Worm (Caenorhabditis elegans) whole organism, late embryonic: Measurements from ENCODE around the gene T14B4.1.
"Not testable (repeated sequence)": the region's sequence is repeated elsewhere in the genome, so short reads cannot be mapped to it uniquely, and the experiment has no call there.

Source experiments
- C08G9.2 ChIP-seq: sonication (generic microtip); optimal IDR thresholded peaks from 2 replicates; lab custom pipeline; 2016; ENCODE audit warnings: mild to moderate bottlenecking, missing genetic modification characterization, moderate library complexity, missing compliant biosample characterization
- C38D4.7 ChIP-seq: fragments of 200-800 bp; sonication (Bioruptor generic); optimal IDR thresholded peaks from 2 replicates; lab custom pipeline; 2018; ENCODE audit warnings: mild to moderate bottlenecking, missing genetic modification characterization, moderate library complexity, missing compliant biosample characterization
- F13H6.1 ChIP-seq: sonication (generic microtip); optimal IDR thresholded peaks from 2 replicates; lab custom pipeline; 2016; ENCODE audit warnings: missing genetic modification characterization, missing compliant biosample characterization
- K02D7.2 ChIP-seq: sonication (generic microtip); optimal IDR thresholded peaks from 2 replicates; lab custom pipeline; 2017; ENCODE audit warnings: mild to moderate bottlenecking, missing genetic modification characterization, missing compliant biosample characterization
- K09A11.1 ChIP-seq: sonication (generic microtip); optimal IDR thresholded peaks from 2 replicates; lab custom pipeline; 2017; ENCODE audit warnings: antibody characterized with exemption, mild to moderate bottlenecking, missing genetic modification characterization, missing compliant biosample characterization; ENCODE audit not compliant: insufficient read depth
- T23F11.4 ChIP-seq: fragments of 200-800 bp; sonication (Bioruptor generic); optimal IDR thresholded peaks from 2 replicates; lab custom pipeline; 2018; ENCODE audit warnings: mild to moderate bottlenecking, missing genetic modification characterization, missing compliant biosample characterization
- Y22D7AL.16 ChIP-seq: sonication (generic microtip); optimal IDR thresholded peaks from 2 replicates; lab custom pipeline; 2016; ENCODE audit warnings: missing genetic modification characterization, missing compliant biosample characterization
- ahr-1 ChIP-seq: sonication (generic microtip); optimal IDR thresholded peaks from 2 replicates; lab custom pipeline; 2016; ENCODE audit warnings: missing genetic modification characterization, missing compliant biosample characterization
- ceh-14 ChIP-seq: sonication (generic microtip); optimal IDR thresholded peaks from 2 replicates; lab custom pipeline; 2016; ENCODE audit warnings: missing genotype, missing genetic modification characterization, missing compliant biosample characterization
- ceh-2 ChIP-seq: sonication (generic microtip); optimal IDR thresholded peaks from 2 replicates; lab custom pipeline; 2016; ENCODE audit warnings: missing genotype, missing genetic modification characterization, missing compliant biosample characterization
- ceh-24 ChIP-seq: sonication (generic microtip); optimal IDR thresholded peaks from 2 replicates; lab custom pipeline; 2016; ENCODE audit warnings: mild to moderate bottlenecking, missing genetic modification characterization, missing compliant biosample characterization
- ceh-31 ChIP-seq: sonication (generic microtip); optimal IDR thresholded peaks from 2 replicates; lab custom pipeline; 2016; ENCODE audit warnings: missing genetic modification characterization, missing compliant biosample characterization
- ceh-34 ChIP-seq: sonication (generic microtip); optimal IDR thresholded peaks from 2 replicates; lab custom pipeline; 2016; ENCODE audit warnings: mild to moderate bottlenecking, missing genetic modification characterization, missing compliant biosample characterization
- che-1 ChIP-seq: sonication (generic microtip); optimal IDR thresholded peaks from 2 replicates; lab custom pipeline; 2016; ENCODE audit warnings: mild to moderate bottlenecking, missing genetic modification characterization, missing compliant biosample characterization
- dmd-4 ChIP-seq: sonication (generic microtip); optimal IDR thresholded peaks from 2 replicates; lab custom pipeline; 2016; ENCODE audit warnings: borderline replicate concordance, missing genetic modification characterization, missing compliant biosample characterization
- elt-2 ChIP-seq: sonication (generic microtip); optimal IDR thresholded peaks from 2 replicates; lab custom pipeline; 2016; ENCODE audit warnings: missing genetic modification reagents, missing genetic modification characterization, missing compliant biosample characterization
- elt-4 ChIP-seq: sonication (generic microtip); optimal IDR thresholded peaks from 2 replicates; lab custom pipeline; 2016; ENCODE audit warnings: missing genetic modification characterization, missing compliant biosample characterization
- ets-4 ChIP-seq: sonication (generic microtip); optimal IDR thresholded peaks from 2 replicates; lab custom pipeline; 2016; ENCODE audit warnings: missing genetic modification characterization, missing compliant biosample characterization
- fkh-10 ChIP-seq: fragments of 150-350 bp; optimal IDR thresholded peaks from 2 replicates; lab custom pipeline; 2014; ENCODE audit warnings: missing biosample characterization, missing genetic modification reagents, missing genetic modification characterization
- hlh-30 ChIP-seq: sonication (generic microtip); optimal IDR thresholded peaks from 2 replicates; lab custom pipeline; 2017; ENCODE audit warnings: antibody characterized with exemption, missing genetic modification characterization, missing compliant biosample characterization; ENCODE audit not compliant: insufficient read depth
- hlh-6 ChIP-seq: sonication (generic microtip); optimal IDR thresholded peaks from 2 replicates; lab custom pipeline; 2016; ENCODE audit warnings: missing genotype, missing genetic modification characterization, missing compliant biosample characterization
- hlh-8 ChIP-seq: sonication (generic microtip); optimal IDR thresholded peaks from 2 replicates; lab custom pipeline; 2016; ENCODE audit warnings: missing genotype, missing genetic modification characterization, missing compliant biosample characterization
- lim-6 ChIP-seq: sonication (generic microtip); optimal IDR thresholded peaks from 2 replicates; lab custom pipeline; 2016; ENCODE audit warnings: missing genetic modification characterization, missing compliant biosample characterization
- madf-2 ChIP-seq: sonication (generic microtip); optimal IDR thresholded peaks from 2 replicates; lab custom pipeline; 2017; ENCODE audit warnings: missing genetic modification characterization, missing compliant biosample characterization
- mec-3 ChIP-seq: sonication (generic microtip); optimal IDR thresholded peaks from 2 replicates; lab custom pipeline; 2016; ENCODE audit warnings: borderline replicate concordance, missing genetic modification characterization, missing compliant biosample characterization
- nfya-1 ChIP-seq: sonication (generic microtip); optimal IDR thresholded peaks from 2 replicates; lab custom pipeline; 2017; ENCODE audit warnings: missing genetic modification characterization, mild to moderate bottlenecking, missing compliant biosample characterization, antibody characterized with exemption, moderate library complexity
- nhr-11 ChIP-seq: fragments of 150-350 bp; optimal IDR thresholded peaks from 2 replicates; lab custom pipeline; 2014; ENCODE audit warnings: missing biosample characterization, missing genetic modification characterization
- nhr-232 ChIP-seq: sonication (generic microtip); optimal IDR thresholded peaks from 2 replicates; lab custom pipeline; 2016; ENCODE audit warnings: missing genetic modification characterization, missing compliant biosample characterization
- pat-9 ChIP-seq: fragments of 200-800 bp; sonication (Bioruptor generic); optimal IDR thresholded peaks from 2 replicates; lab custom pipeline; 2018; ENCODE audit warnings: mild to moderate bottlenecking, missing genetic modification characterization, moderate library complexity, missing compliant biosample characterization
- pax-1 ChIP-seq: fragments of 150-350 bp; optimal IDR thresholded peaks from 2 replicates; lab custom pipeline; 2014; ENCODE audit warnings: missing biosample characterization, missing genetic modification characterization
- pha-2 ChIP-seq: sonication (generic microtip); optimal IDR thresholded peaks from 2 replicates; lab custom pipeline; 2017; ENCODE audit warnings: mild to moderate bottlenecking, missing genetic modification characterization, missing compliant biosample characterization
- pqm-1 ChIP-seq: sonication (generic microtip); optimal IDR thresholded peaks from 2 replicates; lab custom pipeline; 2016; ENCODE audit warnings: missing genetic modification characterization, missing compliant biosample characterization
- ref-2 ChIP-seq: sonication (generic microtip); optimal IDR thresholded peaks from 2 replicates; lab custom pipeline; 2016; ENCODE audit warnings: missing genetic modification characterization, missing compliant biosample characterization
- rnt-1 ChIP-seq: sonication (generic microtip); optimal IDR thresholded peaks from 2 replicates; lab custom pipeline; 2016; ENCODE audit warnings: missing genetic modification characterization, missing compliant biosample characterization
- sdc-2 ChIP-seq: sonication (generic microtip); optimal IDR thresholded peaks from 2 replicates; lab custom pipeline; 2016; ENCODE audit warnings: missing genotype, missing genetic modification characterization, missing compliant biosample characterization
- sox-2 ChIP-seq: fragments of 200-800 bp; sonication (Bioruptor generic); IDR thresholded peaks from 2 replicates; pipeline ENCODE4 v1.3.6; 2022; ENCODE audit warnings: missing genetic modification reagents, missing genetic modification characterization, missing compliant biosample characterization
- syd-9 ChIP-seq: sonication (generic microtip); optimal IDR thresholded peaks from 2 replicates; lab custom pipeline; 2016; ENCODE audit warnings: mild to moderate bottlenecking, missing genetic modification characterization, moderate library complexity, missing compliant biosample characterization
- tbx-2 ChIP-seq: sonication (generic microtip); optimal IDR thresholded peaks from 2 replicates; lab custom pipeline; 2016; ENCODE audit warnings: missing genetic modification characterization, missing compliant biosample characterization
- tbx-7 ChIP-seq: sonication (generic microtip); optimal IDR thresholded peaks from 2 replicates; lab custom pipeline; 2016; ENCODE audit warnings: missing genotype, missing genetic modification characterization, missing compliant biosample characterization
- unc-3 ChIP-seq, 2 experiments: fragments of 200-800 bp in 1 of 2; sonication (Bioruptor generic) in 1 of 2; sonication (generic microtip) in 1 of 2; conservative IDR thresholded peaks in 1 of 2; optimal IDR thresholded peaks in 1 of 2; 2 replicates each; pipeline versions ENCODE4 v1.3.6 to Lab custom; 2016 to 2022; ENCODE audit warnings: missing compliant biosample characterization in 2 of 2, missing genetic modification characterization in 2 of 2, missing genetic modification reagents in 1 of 2
- unc-42 ChIP-seq: sonication (generic microtip); optimal IDR thresholded peaks from 2 replicates; lab custom pipeline; 2016; ENCODE audit warnings: missing genotype, missing genetic modification characterization, missing compliant biosample characterization
- zip-5 ChIP-seq: sonication (generic microtip); optimal IDR thresholded peaks from 2 replicates; lab custom pipeline; 2016; ENCODE audit warnings: missing genetic modification characterization, missing compliant biosample characterization
- ztf-16 ChIP-seq: sonication (generic microtip); optimal IDR thresholded peaks from 2 replicates; lab custom pipeline; 2017; ENCODE audit warnings: missing genetic modification characterization, missing compliant biosample characterization

Gene T14B4.1

DNA sequence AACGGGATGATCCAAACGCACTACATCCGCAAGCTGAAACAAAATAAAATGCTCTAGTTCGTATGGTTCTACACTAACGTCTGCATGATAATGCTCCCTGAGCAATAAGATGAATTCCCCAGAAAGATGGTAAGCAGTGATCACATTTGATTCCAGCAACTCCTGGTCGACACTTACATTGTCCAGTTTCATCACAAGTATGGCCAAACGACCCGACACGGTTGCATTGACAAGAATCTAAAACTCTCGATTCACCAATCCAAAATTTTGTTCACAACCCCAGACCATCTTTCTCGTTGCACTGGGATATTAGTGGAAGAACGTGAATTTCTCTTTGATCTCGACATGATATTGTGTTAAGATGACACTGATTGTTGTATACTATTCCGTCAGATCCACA is 33.3 kb downstream of the T14B4.1 start:
- TF ChIP-seq che-1 (tag; lab: Kevin White, UChicago) (no peak), pqm-1 (no peak)

DNA sequence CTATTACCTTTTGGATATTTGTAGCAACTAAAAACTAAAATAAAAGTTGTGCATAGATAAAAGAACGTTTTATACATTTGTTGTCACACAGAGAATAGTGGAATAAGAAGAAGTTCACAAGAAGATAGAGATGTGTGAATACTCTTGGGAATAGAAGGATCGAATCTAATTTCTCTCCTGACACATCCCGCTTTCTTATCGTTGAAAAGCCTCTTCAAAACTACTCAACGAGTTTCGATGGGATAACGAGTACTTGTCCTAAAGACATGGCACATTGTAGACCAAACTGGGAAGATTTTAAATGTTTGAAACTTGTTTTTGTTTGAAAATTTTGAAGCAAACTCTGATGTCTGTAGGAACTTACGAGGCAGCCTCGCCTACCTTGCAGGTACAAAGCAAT is 35.8 kb downstream of the T14B4.1 start:
- TF ChIP-seq unc-3 (GFP tag; conservative IDR thresholded peaks at IDR 0.05; lab: Robert Waterston, UW): no peak
- TF ChIP-seq unc-3 (tag; optimal IDR thresholded peaks at IDR 0.05; lab: Kevin White, UChicago): peak; percentile 34
- no peak for TF ChIP-seq ceh-2 (tag; lab: Kevin White, UChicago)
- TF ChIP-seq hlh-6 (tag; lab: Kevin White, UChicago): no peak
- TF ChIP-seq pqm-1: no peak
- TF ChIP-seq madf-2: no peak
- TF ChIP-seq fkh-10 (GFP tag; lab: Kevin White, UChicago): no peak
- peak; percentile 29 for TF ChIP-seq unc-42 (tag; lab: Kevin White, UChicago)
- no peak for TF ChIP-seq K09A11.1 (tag; lab: Kevin White, UChicago)

DNA sequence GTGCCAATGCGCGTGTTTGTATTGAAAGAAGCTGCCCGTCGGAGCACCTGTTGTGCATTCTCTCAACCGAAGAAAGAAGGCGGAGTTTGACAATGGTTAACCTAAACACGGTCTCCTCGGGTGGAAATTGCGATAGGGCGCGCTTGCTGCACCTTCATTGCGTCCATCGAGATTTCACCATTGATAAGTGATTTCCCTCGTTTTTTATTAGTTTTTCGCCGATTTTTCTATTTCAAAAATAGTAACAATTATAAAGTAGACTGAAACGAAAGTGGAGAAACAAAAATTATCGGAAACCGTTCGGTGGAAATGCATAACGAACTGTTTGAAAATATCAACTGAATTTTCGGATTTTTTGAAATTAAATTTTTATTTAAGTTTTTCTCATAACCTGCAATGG is 38.4 kb downstream of the T14B4.1 start, which contains the start of gene agr-1:
Gene agr-1, minus strand, starts transcription at position 101 of the 400 bp plus-strand sequence.
- TF ChIP-seq pax-1; nfya-1 (tag; lab: Kevin White, UChicago); unc-3 (GFP tag; conservative IDR thresholded peaks at IDR 0.05; lab: Robert Waterston, UW); unc-3 (tag; optimal IDR thresholded peaks at IDR 0.05; lab: Kevin White, UChicago): not testable (repeated sequence)
- TF ChIP-seq, all 69 proteins: peak for 0; not testable (repeated sequence) for 69

DNA sequence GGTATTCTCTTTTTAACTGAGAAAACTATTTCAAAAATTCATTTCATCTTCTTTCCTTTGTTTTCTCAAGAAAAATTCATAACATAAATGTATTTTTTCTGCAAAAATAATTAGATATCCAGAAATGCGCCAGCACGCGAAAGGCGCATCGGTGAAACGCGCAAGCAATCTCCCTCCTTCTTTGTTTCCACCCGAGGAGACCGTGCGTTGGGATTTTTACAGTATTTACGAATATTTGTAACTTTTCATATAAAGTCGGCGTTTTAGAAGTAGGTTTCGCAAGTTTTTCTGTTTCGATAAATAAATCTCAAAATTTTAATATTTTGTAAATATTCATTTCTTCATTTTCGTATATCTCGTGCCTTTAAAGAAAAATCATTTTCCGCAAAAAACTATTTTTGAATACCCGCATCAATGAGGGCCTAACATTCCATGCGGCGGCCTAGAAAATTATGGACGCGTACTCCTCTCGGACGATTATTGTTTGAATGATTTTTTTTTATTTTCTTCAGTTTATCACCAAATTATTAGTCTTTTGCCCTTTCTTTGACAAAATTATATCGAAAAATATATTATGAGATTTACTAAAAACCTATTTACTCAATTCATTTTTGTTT is 39.8 kb downstream of the T14B4.1 start, which contains the start of gene ssup-72:
Gene ssup-72, plus strand, starts transcription at position 181 of the 617 bp plus-strand sequence.
- TF ChIP-seq lim-6 (peak; percentile 14), T23F11.4 (no peak), hlh-8 (tag; lab: Kevin White, UChicago) (peak; percentile 72), mec-3 (no peak), ceh-14 (tag; lab: Kevin White, UChicago) (peak; percentile 22), tbx-7 (tag; lab: Kevin White, UChicago) (peak; percentile 82), ceh-2 (tag; lab: Kevin White, UChicago) (peak; percentile 77), tbx-2 (tag; lab: Kevin White, UChicago) (peak; percentile 74), Y22D7AL.16 (tag; lab: Kevin White, UChicago) (no peak), ets-4 (peak; percentile 67), fkh-10 (GFP tag; lab: Kevin White, UChicago) (no peak), nhr-11 (no peak), unc-42 (tag; lab: Kevin White, UChicago) (peak; percentile 32), ceh-31 (tag; lab: Kevin White, UChicago) (peak; percentile 88), elt-2 (peak; percentile 39), ahr-1 (tag; lab: Kevin White, UChicago) (no peak), ztf-16 (tag; lab: Kevin White, UChicago) (no peak), ceh-24 (tag; lab: Kevin White, UChicago) (no peak), C08G9.2 (tag; lab: Kevin White, UChicago) (peak; percentile 83), C38D4.7 (GFP tag; lab: Kevin White, UChicago) (no peak), K02D7.2 (no peak), pqm-1 (no peak), pax-1 (no peak), ref-2 (peak; percentile 35), ceh-34 (tag; lab: Kevin White, UChicago) (peak; percentile 9), rnt-1 (peak; percentile 33), zip-5 (tag; lab: Kevin White, UChicago) (peak; percentile 59), nfya-1 (tag; lab: Kevin White, UChicago) (peak; percentile 4)

DNA sequence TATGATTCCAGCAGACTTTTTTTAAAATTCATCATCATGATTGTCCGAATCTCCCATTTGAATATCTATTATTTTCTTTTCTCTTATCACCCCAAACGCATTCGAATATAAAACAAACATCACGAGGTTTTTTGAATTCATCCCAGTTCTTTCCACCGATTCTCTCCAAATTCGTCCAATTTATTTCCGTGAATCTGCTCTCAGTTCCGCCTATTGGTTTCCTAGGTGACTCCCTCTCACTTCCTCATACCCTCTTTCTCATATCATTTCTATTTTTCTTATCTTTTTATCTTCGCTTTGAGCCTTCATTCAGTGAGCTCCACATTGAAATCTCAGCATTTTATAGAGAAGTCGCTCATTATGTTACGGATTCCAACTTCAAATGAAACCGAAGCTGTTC is 42.4 kb downstream of the T14B4.1 start, which contains the start of gene T13C2.7:
Gene T13C2.7, plus strand, starts transcription at position 301 of the 400 bp plus-strand sequence.
- TF ChIP-seq syd-9 (no peak), elt-4 (tag; lab: Kevin White, UChicago) (no peak), F13H6.1 (tag; lab: Kevin White, UChicago) (no peak), ahr-1 (tag; lab: Kevin White, UChicago) (no peak), fkh-10 (GFP tag; lab: Kevin White, UChicago) (no peak), pat-9 (tag; lab: Kevin White, UChicago) (no peak), elt-2 (no peak), ref-2 (no peak), che-1 (tag; lab: Kevin White, UChicago) (no peak), pha-2 (tag; lab: Kevin White, UChicago) (no peak), sox-2 (GFP tag; lab: Robert Waterston, UW) (no peak), dmd-4 (tag; lab: Kevin White, UChicago) (no peak), K02D7.2 (no peak), C08G9.2 (tag; lab: Kevin White, UChicago) (no peak), zip-5 (tag; lab: Kevin White, UChicago) (no peak), hlh-30 (no peak), nhr-232 (tag; lab: Kevin White, UChicago) (no peak), sdc-2 (no peak)
